Worm (Caenorhabditis elegans): ENCODE data around the gene F59E11.2.

DNA sequence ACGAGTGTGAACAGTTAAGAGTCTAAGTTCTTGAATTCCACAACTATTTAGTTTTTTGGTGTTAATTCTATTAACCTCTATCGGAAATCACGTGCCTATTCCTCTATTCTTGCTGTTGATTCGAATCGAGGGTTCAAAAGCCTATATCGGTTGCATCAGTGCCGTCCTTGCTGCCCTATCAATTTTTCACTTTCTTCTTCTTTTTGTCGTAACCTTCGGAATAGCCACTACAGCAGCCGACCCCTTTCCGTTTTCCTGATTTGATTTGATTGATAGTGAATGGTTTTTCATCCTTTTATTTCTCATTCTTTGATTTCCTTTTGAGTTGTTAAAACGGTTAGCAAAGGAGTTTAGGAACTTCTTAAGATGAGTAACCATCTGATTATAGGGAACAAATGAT lies 7.0 kb upstream of the F59E11.2 start:
- TF ChIP-seq him-1 (tag; optimal IDR thresholded peaks at IDR 0.05): no peak
- no peak for TF ChIP-seq dao-5 (tag; optimal IDR thresholded peaks at IDR 0.05)
- TF ChIP-seq W03F9.2 (tag; optimal IDR thresholded peaks at IDR 0.05): no peak
